Worm (Caenorhabditis elegans): ENCODE results near the gene rars-2.

- TF ChIP-seq hmbx-1 (tag; optimal IDR thresholded peaks at IDR 0.05), result no peak
- no peak for TF ChIP-seq ets-7 (tag; optimal IDR thresholded peaks at IDR 0.05)
- TF ChIP-seq flt-1 (GFP tag; IDR thresholded peaks at IDR 0.05), result no peak
- TF ChIP-seq tra-4 (tag; optimal IDR thresholded peaks at IDR 0.05), result no peak
- TF ChIP-seq B0310.2 (tag; optimal IDR thresholded peaks at IDR 0.05), result no peak
- no peak for TF ChIP-seq ceh-36 (tag; optimal IDR thresholded peaks at IDR 0.05)
- TF ChIP-seq tbx-37 (GFP tag; conservative IDR thresholded peaks at IDR 0.05), result no peak
- no peak for TF ChIP-seq ama-1 (optimal IDR thresholded peaks at IDR 0.05)
- no peak for TF ChIP-seq scrt-1 (GFP tag; IDR thresholded peaks at IDR 0.05)
- TF ChIP-seq sea-1 (GFP tag; conservative IDR thresholded peaks at IDR 0.05), result no peak
Measured at ce11 chrII:6138138-6138537, 12.8 kb downstream of the rars-2 start.

Measured in whole organism, early embryonic.